Worm (Caenorhabditis elegans) whole organism, late embryonic: ENCODE measurements around the gene upb-1.

Experiments
- F13H6.1 ChIP-seq: sonication (generic microtip); optimal IDR thresholded peaks from 2 replicates; lab custom pipeline; 2016; ENCODE audit warnings: missing genetic modification characterization, missing compliant biosample characterization
- elt-2 ChIP-seq: sonication (generic microtip); optimal IDR thresholded peaks from 2 replicates; lab custom pipeline; 2016; ENCODE audit warnings: missing genetic modification reagents, missing genetic modification characterization, missing compliant biosample characterization
- fkh-10 ChIP-seq: fragments of 150-350 bp; optimal IDR thresholded peaks from 2 replicates; lab custom pipeline; 2014; ENCODE audit warnings: missing biosample characterization, missing genetic modification reagents, missing genetic modification characterization
- hlh-15 ChIP-seq: sonication (generic microtip); optimal IDR thresholded peaks from 2 replicates; lab custom pipeline; 2016; ENCODE audit warnings: missing genetic modification characterization, missing compliant biosample characterization
- odd-2 ChIP-seq: sonication (generic microtip); optimal IDR thresholded peaks from 2 replicates; lab custom pipeline; 2017; ENCODE audit warnings: antibody characterized with exemption, mild to moderate bottlenecking, missing genetic modification characterization, missing compliant biosample characterization
- sox-4 ChIP-seq: sonication (generic microtip); optimal IDR thresholded peaks from 2 replicates; lab custom pipeline; 2017; ENCODE audit warnings: mild to moderate bottlenecking, missing genetic modification characterization, inconsistent platforms, missing compliant biosample characterization
- zip-5 ChIP-seq: sonication (generic microtip); optimal IDR thresholded peaks from 2 replicates; lab custom pipeline; 2016; ENCODE audit warnings: missing genetic modification characterization, missing compliant biosample characterization
- ztf-16 ChIP-seq: sonication (generic microtip); optimal IDR thresholded peaks from 2 replicates; lab custom pipeline; 2017; ENCODE audit warnings: missing genetic modification characterization, missing compliant biosample characterization

- TF ChIP-seq F13H6.1 (tag; lab: Kevin White, UChicago) (no peak), fkh-10 (GFP tag; lab: Kevin White, UChicago) (no peak), odd-2 (tag; lab: Kevin White, UChicago) (no peak), ztf-16 (tag; lab: Kevin White, UChicago) (no peak), elt-2 (tag; lab: Kevin White, UChicago) (no peak), hlh-15 (tag; lab: Kevin White, UChicago) (no peak), sox-4 (tag; lab: Kevin White, UChicago) (no peak), zip-5 (tag; lab: Kevin White, UChicago) (no peak)
These were observed 42.9 kb downstream of the upb-1 start, which contains the start of gene T24H7.2 for ce11 chrII:6247011-6247410.
